Worm (Caenorhabditis elegans): Measurements from ENCODE around the gene T01G5.8.

The T01G5.8 gene

DNA sequence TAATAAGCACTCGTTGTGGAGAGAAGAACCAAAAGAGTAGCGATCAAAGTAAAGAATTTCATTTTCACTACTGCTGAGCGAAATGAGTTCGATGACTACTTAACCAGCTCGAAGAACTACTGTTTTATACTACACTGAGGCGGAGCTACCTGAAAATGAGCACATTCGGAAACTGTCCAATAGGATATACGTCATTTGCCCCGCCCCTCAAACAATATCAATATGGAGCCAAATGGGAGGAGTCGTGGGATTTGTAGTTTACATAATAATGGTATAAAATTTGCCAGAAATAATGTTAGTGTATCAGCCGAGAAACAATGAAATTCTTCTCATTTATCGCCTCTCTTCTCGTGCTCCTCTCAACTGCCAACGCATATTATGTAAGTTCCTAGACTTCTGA, 26.6 kb upstream of the T01G5.8 start, which contains the start of the genes C01G10.5 and C01G10.4:
Gene C01G10.5 (minus strand): TSS at position 101 of the 400 bp plus-strand sequence.
Gene C01G10.4 (plus strand): TSS at position 303 of the 400 bp plus-strand sequence.
- no peak for TF ChIP-seq R02D3.7 (tag; optimal IDR thresholded peaks at IDR 0.05)
- TF ChIP-seq nhr-76 (tag; optimal IDR thresholded peaks at IDR 0.05): no peak
- TF ChIP-seq lin-13 (GFP tag; optimal IDR thresholded peaks at IDR 0.05): no peak
- TF ChIP-seq F26F4.8 (GFP tag; conservative IDR thresholded peaks at IDR 0.05): no peak
- TF ChIP-seq spr-3 (GFP tag; optimal IDR thresholded peaks at IDR 0.05): no peak
- no peak for TF ChIP-seq dmd-8 (GFP tag; IDR thresholded peaks at IDR 0.05)
- no peak for TF ChIP-seq ceh-32 (tag; optimal IDR thresholded peaks at IDR 0.05; ENCODE audit: poor library complexity)
- TF ChIP-seq aly-2 (tag; optimal IDR thresholded peaks at IDR 0.05): no peak
- no peak for TF ChIP-seq ctbp-1 (GFP tag; IDR thresholded peaks at IDR 0.05)
- no peak for TF ChIP-seq lin-38 (GFP tag; IDR thresholded peaks at IDR 0.05)
- TF ChIP-seq sdz-12 (GFP tag; optimal IDR thresholded peaks at IDR 0.05): no peak
- no peak for TF ChIP-seq spr-1 (tag; optimal IDR thresholded peaks at IDR 0.05)
- TF ChIP-seq ama-1 (optimal IDR thresholded peaks at IDR 0.05): no peak
- no peak for TF ChIP-seq madf-5 (GFP tag; IDR thresholded peaks at IDR 0.05)
- TF ChIP-seq duxl-1 (tag; optimal IDR thresholded peaks at IDR 0.05; ENCODE audit: poor library complexity): no peak
- TF ChIP-seq dpl-1 (GFP tag; optimal IDR thresholded peaks at IDR 0.05): no peak

DNA sequence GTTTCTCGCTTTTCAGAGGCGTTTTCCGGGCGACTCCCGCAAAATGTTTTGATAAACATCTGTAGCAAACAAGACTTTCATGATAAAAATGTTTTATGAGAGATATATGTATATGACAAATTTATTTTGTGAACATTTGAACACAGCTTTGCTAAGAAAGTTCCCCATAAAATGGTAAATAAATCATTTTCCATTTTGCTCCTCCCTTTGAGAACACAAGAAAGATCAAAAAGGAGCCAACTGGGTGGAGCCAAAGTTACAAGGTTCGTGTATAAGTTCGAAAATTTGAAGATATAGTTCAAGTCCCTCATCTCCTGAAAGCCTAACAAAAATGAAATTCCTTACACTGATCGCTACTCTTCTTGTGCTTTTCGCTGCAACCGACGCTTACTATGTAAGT, 25.6 kb upstream of the T01G5.8 start, which contains the start of gene C01G10.17:
Gene C01G10.17 (plus strand): TSS at position 301 of the 400 bp plus-strand sequence.
- no peak for TF ChIP-seq zfp-3 (GFP tag; conservative IDR thresholded peaks at IDR 0.05)
- no peak for TF ChIP-seq daf-8 (GFP tag; IDR thresholded peaks at IDR 0.05)
- TF ChIP-seq mxl-3 (GFP tag; optimal IDR thresholded peaks at IDR 0.05): no peak
- TF ChIP-seq dmd-9 (GFP tag; IDR thresholded peaks at IDR 0.05): no peak
- TF ChIP-seq spr-1 (tag; optimal IDR thresholded peaks at IDR 0.05): no peak
- no peak for TF ChIP-seq dmd-8 (GFP tag; IDR thresholded peaks at IDR 0.05)
- TF ChIP-seq mxl-2 (GFP tag; conservative IDR thresholded peaks at IDR 0.05): no peak

DNA sequence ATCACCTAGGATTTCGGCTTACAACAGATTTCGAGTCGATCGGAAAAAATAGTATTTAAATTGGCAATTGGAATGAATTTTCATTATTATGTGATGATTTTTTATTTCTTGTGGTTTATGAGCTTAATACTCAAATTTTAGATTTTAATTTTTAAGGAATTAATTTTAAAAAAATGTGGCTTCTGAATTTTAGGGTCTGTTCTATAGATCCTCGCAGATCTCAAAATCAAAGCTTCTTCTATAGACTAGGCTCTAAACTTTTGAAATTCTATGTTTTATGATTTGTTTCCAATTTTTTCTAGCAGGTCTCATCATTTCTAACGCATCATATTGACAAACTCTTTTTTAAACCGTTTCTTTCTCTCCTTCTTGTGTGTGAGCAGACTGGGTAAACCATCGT, 23.4 kb upstream of the T01G5.8 start, which contains the start of gene txt-12:
Gene txt-12 (plus strand): TSS at position 301 of the 400 bp plus-strand sequence.
- TF ChIP-seq T26A8.4 (GFP tag; IDR thresholded peaks at IDR 0.05) (no peak), mdl-1 (tag; optimal IDR thresholded peaks at IDR 0.05) (no peak), fkh-10 (GFP tag; optimal IDR thresholded peaks at IDR 0.05) (no peak), hif-1 (tag; optimal IDR thresholded peaks at IDR 0.05) (no peak), ceh-28 (tag; optimal IDR thresholded peaks at IDR 0.05) (no peak), egl-43 (GFP tag; IDR thresholded peaks at IDR 0.05) (no peak), spr-3 (GFP tag; optimal IDR thresholded peaks at IDR 0.05) (no peak), ceh-20 (GFP tag; IDR thresholded peaks at IDR 0.05) (no peak), nhr-48 (tag; optimal IDR thresholded peaks at IDR 0.05) (no peak), Y105C5A.15 (GFP tag; IDR thresholded peaks at IDR 0.05) (no peak), nhr-42 (GFP tag; IDR thresholded peaks at IDR 0.05) (no peak), nhr-102 (tag; optimal IDR thresholded peaks at IDR 0.05) (no peak), dmd-6 (GFP tag; IDR thresholded peaks at IDR 0.05) (no peak)

DNA sequence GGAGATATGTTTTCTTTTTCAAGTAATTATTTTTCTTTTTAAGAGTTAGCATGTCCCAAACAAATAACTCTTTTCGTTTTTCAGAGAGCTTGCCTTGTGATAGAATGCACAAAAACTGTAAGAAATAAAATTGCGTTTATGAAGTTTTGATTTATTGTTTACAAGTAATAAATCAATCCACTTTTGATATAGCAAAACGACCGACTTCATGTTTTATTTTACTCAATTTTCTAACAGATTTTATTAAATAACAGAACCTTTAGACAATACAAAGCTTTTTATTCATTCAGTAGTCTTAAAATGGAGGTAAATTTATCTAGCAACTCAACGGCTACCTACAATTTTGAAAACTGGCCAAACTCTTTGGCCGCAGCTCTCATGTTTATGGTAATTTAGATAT, 21.3 kb upstream of the T01G5.8 start, which contains the start of gene srx-78:
Gene srx-78 (plus strand): TSS at position 301 of the 400 bp plus-strand sequence.
- no peak for TF ChIP-seq aly-2 (tag; optimal IDR thresholded peaks at IDR 0.05)
- TF ChIP-seq R02D3.7 (tag; optimal IDR thresholded peaks at IDR 0.05): no peak
- TF ChIP-seq saeg-2 (GFP tag; IDR thresholded peaks at IDR 0.05): no peak
- TF ChIP-seq rbr-2 (tag; optimal IDR thresholded peaks at IDR 0.05): no peak

All from whole organism, L4 larva.